Worm (Caenorhabditis elegans): ENCODE results near the gene C24H11.1.
"Not testable (repeated sequence)": the region's sequence is repeated elsewhere in the genome, so short reads cannot be mapped to it uniquely, and the experiment has no call there.

The C24H11.1 gene

DNA sequence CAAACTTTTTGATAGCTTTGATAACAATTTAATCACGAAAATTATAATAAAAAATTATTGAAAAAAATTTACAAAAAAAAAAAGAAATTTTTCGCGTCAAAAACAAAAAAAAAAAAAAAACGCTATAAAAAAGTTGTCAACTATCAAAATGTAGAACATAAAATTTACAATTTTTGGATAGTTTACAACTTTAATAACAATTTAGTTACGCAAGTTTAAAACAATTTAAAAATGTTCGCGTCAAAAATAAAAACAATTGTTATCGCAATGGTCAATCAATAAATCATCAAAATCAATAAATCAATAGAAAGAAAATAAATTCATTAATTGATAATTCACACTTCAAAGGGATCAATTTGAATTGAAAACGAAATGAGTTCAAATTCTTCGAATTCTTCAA is at the start of gene C24H11.1:
C24H11.1 (plus strand) TSS at position 301 of the 400 bp plus-strand sequence.
- not testable (repeated sequence) for TF ChIP-seq ama-1 (optimal IDR thresholded peaks at IDR 0.05); pha-4 (tag; optimal IDR thresholded peaks at IDR 0.05); lin-39 (tag; optimal IDR thresholded peaks at IDR 0.05)

DNA sequence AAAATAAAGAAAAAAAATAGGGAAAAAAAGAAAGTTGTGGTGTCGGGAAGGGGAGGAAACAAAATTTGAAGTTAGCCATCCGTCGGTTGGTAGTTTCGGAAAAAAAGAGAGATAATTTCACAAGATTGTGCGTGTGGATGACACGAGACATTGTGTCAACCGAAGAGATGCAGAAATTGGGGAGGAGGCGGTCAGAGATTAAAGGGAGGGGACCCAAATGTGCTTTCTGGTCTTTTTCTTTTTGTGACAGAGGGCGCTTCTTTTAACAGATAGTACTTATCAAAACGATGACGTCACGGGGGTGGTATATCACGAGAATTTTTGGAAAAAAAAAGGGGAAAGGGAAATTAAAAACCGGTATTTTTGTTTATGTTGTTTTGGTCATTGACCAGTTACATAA is 49.0 kb upstream of the C24H11.1 start:
- TF ChIP-seq elt-3 (tag; optimal IDR thresholded peaks at IDR 0.05) (no peak), hmg-11 (tag; optimal IDR thresholded peaks at IDR 0.05) (peak; percentile 11), mml-1 (tag; optimal IDR thresholded peaks at IDR 0.05) (no peak), ztf-11 (tag; optimal IDR thresholded peaks at IDR 0.05) (no peak), mdl-1 (tag; optimal IDR thresholded peaks at IDR 0.05) (peak; percentile 21), elt-1 (tag; optimal IDR thresholded peaks at IDR 0.05) (peak; percentile 24), egl-27 (tag; optimal IDR thresholded peaks at IDR 0.05) (no peak), ztf-4 (tag; optimal IDR thresholded peaks at IDR 0.05) (no peak), nfya-1 (tag; optimal IDR thresholded peaks at IDR 0.05; ENCODE audit: insufficient read depth) (peak; percentile 73), daf-12 (tag; optimal IDR thresholded peaks at IDR 0.05) (no peak), R02D3.7 (tag; optimal IDR thresholded peaks at IDR 0.05) (no peak), tbx-2 (tag; optimal IDR thresholded peaks at IDR 0.05) (no peak), fkh-2 (tag; optimal IDR thresholded peaks at IDR 0.05) (no peak), skn-1 (tag; optimal IDR thresholded peaks at IDR 0.05) (no peak), nhr-28 (tag; optimal IDR thresholded peaks at IDR 0.05) (no peak), nhr-11 (tag; optimal IDR thresholded peaks at IDR 0.05) (no peak), ceh-9 (tag; optimal IDR thresholded peaks at IDR 0.05) (no peak), nhr-23 (tag; optimal IDR thresholded peaks at IDR 0.05) (no peak), nhr-77 (tag; optimal IDR thresholded peaks at IDR 0.05) (no peak), snpc-4 (tag; optimal IDR thresholded peaks at IDR 0.05) (no peak), nhr-25 (tag; optimal IDR thresholded peaks at IDR 0.05) (no peak), lin-39 (tag; optimal IDR thresholded peaks at IDR 0.05) (peak; percentile 73), egl-5 (tag; optimal IDR thresholded peaks at IDR 0.05) (no peak), pqm-1 (tag; optimal IDR thresholded peaks at IDR 0.05) (no peak), nhr-12 (tag; optimal IDR thresholded peaks at IDR 0.05) (no peak), lin-15B (tag; optimal IDR thresholded peaks at IDR 0.05) (peak; percentile 17), nhr-76 (tag; optimal IDR thresholded peaks at IDR 0.05) (no peak)

DNA sequence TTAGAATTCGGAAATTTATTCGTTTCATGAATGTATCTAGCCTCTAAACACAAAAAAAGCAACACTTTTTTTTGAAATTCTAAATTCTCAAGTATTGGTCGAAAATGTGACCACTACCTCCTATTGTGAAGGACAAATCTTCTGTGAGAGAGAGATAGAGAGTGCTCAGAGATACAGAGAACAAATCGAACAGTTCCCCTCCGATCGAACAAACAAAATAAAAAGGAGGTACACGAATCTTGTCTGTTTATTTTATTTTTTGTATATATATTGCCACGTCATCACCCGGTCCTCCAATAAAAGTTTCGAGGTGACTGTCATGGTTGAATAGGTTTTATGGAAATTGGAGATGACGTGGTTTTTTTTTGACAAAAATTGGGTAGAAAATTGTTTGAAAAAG is 46.6 kb upstream of the C24H11.1 start:
- TF ChIP-seq fkh-10 (GFP tag; optimal IDR thresholded peaks at IDR 0.05) = no peak
- TF ChIP-seq ZK546.5 (tag; optimal IDR thresholded peaks at IDR 0.05) = no peak
- no peak for TF ChIP-seq pqm-1 (tag; optimal IDR thresholded peaks at IDR 0.05)
- TF ChIP-seq skn-1 (tag; optimal IDR thresholded peaks at IDR 0.05) = no peak
- TF ChIP-seq egl-5 (tag; optimal IDR thresholded peaks at IDR 0.05) = no peak
- TF ChIP-seq ztf-4 (tag; optimal IDR thresholded peaks at IDR 0.05) = no peak
- TF ChIP-seq elt-3 (tag; optimal IDR thresholded peaks at IDR 0.05) = no peak
- TF ChIP-seq elt-2 (tag; optimal IDR thresholded peaks at IDR 0.05) = no peak
- TF ChIP-seq tbx-2 (tag; optimal IDR thresholded peaks at IDR 0.05) = no peak
- TF ChIP-seq nhr-25 (tag; optimal IDR thresholded peaks at IDR 0.05) = peak; percentile 8
- no peak for TF ChIP-seq aly-2 (tag; optimal IDR thresholded peaks at IDR 0.05)
- no peak for TF ChIP-seq lin-39 (tag; optimal IDR thresholded peaks at IDR 0.05)
- TF ChIP-seq jun-1 (tag; optimal IDR thresholded peaks at IDR 0.05) = no peak
- TF ChIP-seq nhr-43 (tag; optimal IDR thresholded peaks at IDR 0.05; ENCODE audit: poor library complexity, severe bottlenecking) = no peak
- no peak for TF ChIP-seq ceh-82 (tag; optimal IDR thresholded peaks at IDR 0.05)
- TF ChIP-seq ceh-9 (tag; optimal IDR thresholded peaks at IDR 0.05) = no peak
- peak; percentile 73 for TF ChIP-seq pha-4 (tag; optimal IDR thresholded peaks at IDR 0.05)

DNA sequence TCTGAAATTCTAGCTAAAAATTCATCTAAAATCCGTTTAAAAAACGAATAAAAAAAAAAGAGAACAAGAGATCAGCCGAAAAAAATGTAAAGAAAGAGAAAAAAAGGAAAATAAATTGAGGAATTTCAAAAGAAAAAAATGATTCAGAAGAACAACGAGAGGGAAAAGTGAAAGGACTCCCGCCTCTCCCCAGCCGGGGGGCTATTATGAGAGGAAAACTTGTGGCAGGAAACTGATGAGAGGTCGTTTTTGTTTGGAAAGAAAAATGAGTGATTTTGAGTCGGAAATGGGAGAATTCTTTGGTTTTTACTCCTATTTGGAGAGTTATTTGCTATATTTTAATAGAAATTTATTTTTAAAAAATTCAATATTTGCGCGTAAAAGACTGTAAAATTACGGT is 45.3 kb upstream of the C24H11.1 start:
- TF ChIP-seq nhr-76 (tag; optimal IDR thresholded peaks at IDR 0.05) (no peak), ZK546.5 (tag; optimal IDR thresholded peaks at IDR 0.05) (no peak), unc-39 (tag; optimal IDR thresholded peaks at IDR 0.05) (no peak), nhr-12 (tag; optimal IDR thresholded peaks at IDR 0.05) (no peak), lsy-12 (tag; optimal IDR thresholded peaks at IDR 0.05) (no peak), ceh-82 (tag; optimal IDR thresholded peaks at IDR 0.05) (no peak), ama-1 (optimal IDR thresholded peaks at IDR 0.05) (no peak), fkh-10 (GFP tag; optimal IDR thresholded peaks at IDR 0.05) (no peak), mml-1 (tag; optimal IDR thresholded peaks at IDR 0.05) (no peak), egl-5 (tag; optimal IDR thresholded peaks at IDR 0.05) (no peak), hmg-11 (tag; optimal IDR thresholded peaks at IDR 0.05) (no peak), skn-1 (tag; optimal IDR thresholded peaks at IDR 0.05) (no peak), R02D3.7 (tag; optimal IDR thresholded peaks at IDR 0.05) (no peak), nhr-43 (tag; optimal IDR thresholded peaks at IDR 0.05; ENCODE audit: poor library complexity, severe bottlenecking) (no peak), elt-2 (tag; optimal IDR thresholded peaks at IDR 0.05) (no peak)
